Worm (Caenorhabditis elegans): ENCODE results near the gene knl-1.
A peak's percentile ranks its signal among the peaks of the same experiment; 100 is the strongest.

Gene knl-1

ce11 chrIII:8245591-8245990, 4.8 kb upstream of the knl-1 start, which contains the start of gene C02F5.3:
Gene C02F5.3, plus strand, starts transcription at chrIII:8245891.
- TF ChIP-seq mbf-1 (tag; optimal IDR thresholded peaks at IDR 0.05) (no peak), elt-1 (tag; optimal IDR thresholded peaks at IDR 0.05) (no peak), crh-2 (tag; optimal IDR thresholded peaks at IDR 0.05) (no peak), peb-1 (tag; optimal IDR thresholded peaks at IDR 0.05) (no peak), nhr-10 (tag; optimal IDR thresholded peaks at IDR 0.05) (no peak), mdl-1 (tag; optimal IDR thresholded peaks at IDR 0.05) (no peak), dmd-4 (tag; optimal IDR thresholded peaks at IDR 0.05) (no peak), skn-1 (tag; optimal IDR thresholded peaks at IDR 0.05) (no peak), F13H6.1 (tag; optimal IDR thresholded peaks at IDR 0.05) (no peak), ztf-11 (tag; optimal IDR thresholded peaks at IDR 0.05) (no peak), nhr-129 (tag; optimal IDR thresholded peaks at IDR 0.05) (no peak)

- TF ChIP-seq mdl-1 (tag; optimal IDR thresholded peaks at IDR 0.05) (no peak), ztf-4 (tag; optimal IDR thresholded peaks at IDR 0.05) (no peak), nhr-6 (tag; optimal IDR thresholded peaks at IDR 0.05) (no peak), peb-1 (tag; optimal IDR thresholded peaks at IDR 0.05) (no peak), elt-3 (tag; optimal IDR thresholded peaks at IDR 0.05) (no peak), mbf-1 (tag; optimal IDR thresholded peaks at IDR 0.05) (no peak), unc-62 (GFP tag; optimal IDR thresholded peaks at IDR 0.05) (no peak), mab-5 (tag; optimal IDR thresholded peaks at IDR 0.05) (no peak), nhr-10 (tag; optimal IDR thresholded peaks at IDR 0.05) (no peak), lin-11 (tag; optimal IDR thresholded peaks at IDR 0.05) (no peak), sma-3 (GFP tag; optimal IDR thresholded peaks at IDR 0.05) (no peak), ztf-11 (tag; optimal IDR thresholded peaks at IDR 0.05) (no peak), nhr-77 (tag; optimal IDR thresholded peaks at IDR 0.05) (no peak), unc-55 (GFP tag; optimal IDR thresholded peaks at IDR 0.05) (no peak), ztf-1 (GFP tag; conservative IDR thresholded peaks at IDR 0.05) (no peak), F13H6.1 (tag; optimal IDR thresholded peaks at IDR 0.05) (no peak), nhr-21 (tag; optimal IDR thresholded peaks at IDR 0.05) (no peak), nhr-12 (tag; optimal IDR thresholded peaks at IDR 0.05) (no peak), nhr-25 (tag; optimal IDR thresholded peaks at IDR 0.05) (no peak)
These were observed 3.4 kb upstream of the knl-1 start, which contains the start of gene C02F5.13 for ce11 chrIII:8247051-8247450. Gene C02F5.13, plus strand, starts transcription at chrIII:8247351.

ce11 chrIII:8249381-8249780, 1.1 kb upstream of the knl-1 start, which contains the start of the genes C02F5.10 and C02F5.2:
Gene C02F5.10, minus strand, starts transcription at chrIII:8249481.
Gene C02F5.2, plus strand, starts transcription at chrIII:8249619.
- no peak for TF ChIP-seq unc-55 (GFP tag; optimal IDR thresholded peaks at IDR 0.05)
- TF ChIP-seq F13H6.1 (tag; optimal IDR thresholded peaks at IDR 0.05) = no peak
- no peak for TF ChIP-seq unc-62 (GFP tag; optimal IDR thresholded peaks at IDR 0.05)
- TF ChIP-seq crh-2 (tag; optimal IDR thresholded peaks at IDR 0.05) = no peak
- no peak for TF ChIP-seq lin-11 (tag; optimal IDR thresholded peaks at IDR 0.05)
- no peak for TF ChIP-seq peb-1 (tag; optimal IDR thresholded peaks at IDR 0.05)
- TF ChIP-seq ceh-16 (tag; optimal IDR thresholded peaks at IDR 0.05) = no peak
- TF ChIP-seq fos-1 (tag; optimal IDR thresholded peaks at IDR 0.05) = no peak
- TF ChIP-seq ceh-82 (tag; optimal IDR thresholded peaks at IDR 0.05) = no peak
- no peak for TF ChIP-seq sem-4 (tag; optimal IDR thresholded peaks at IDR 0.05)
- no peak for TF ChIP-seq nhr-6 (tag; optimal IDR thresholded peaks at IDR 0.05)
- no peak for TF ChIP-seq nhr-23 (tag; optimal IDR thresholded peaks at IDR 0.05)

- TF ChIP-seq ama-1 (optimal IDR thresholded peaks at IDR 0.05) = no peak
- no peak for TF ChIP-seq C34F6.9 (tag; optimal IDR thresholded peaks at IDR 0.05)
- no peak for TF ChIP-seq unc-39 (tag; optimal IDR thresholded peaks at IDR 0.05)
- TF ChIP-seq F13H6.1 (tag; optimal IDR thresholded peaks at IDR 0.05) = no peak
- TF ChIP-seq snpc-4 (tag; optimal IDR thresholded peaks at IDR 0.05) = no peak
- peak; percentile 81 for TF ChIP-seq unc-55 (GFP tag; optimal IDR thresholded peaks at IDR 0.05)
- no peak for TF ChIP-seq nhr-25 (tag; optimal IDR thresholded peaks at IDR 0.05)
- no peak for TF ChIP-seq nhr-23 (tag; optimal IDR thresholded peaks at IDR 0.05)
These were observed 4.5 kb downstream of the knl-1 start, which contains the start of gene F09G8.5 for ce11 chrIII:8254938-8255337. Gene F09G8.5, plus strand, starts transcription at chrIII:8254975.

- TF ChIP-seq nhr-25 (tag; optimal IDR thresholded peaks at IDR 0.05) (no peak), lin-39 (tag; optimal IDR thresholded peaks at IDR 0.05) (no peak), ceh-16 (tag; optimal IDR thresholded peaks at IDR 0.05) (no peak), ama-1 (optimal IDR thresholded peaks at IDR 0.05) (no peak), nhr-77 (tag; optimal IDR thresholded peaks at IDR 0.05) (no peak), sem-4 (tag; optimal IDR thresholded peaks at IDR 0.05) (no peak), C34F6.9 (tag; optimal IDR thresholded peaks at IDR 0.05) (no peak), ztf-11 (tag; optimal IDR thresholded peaks at IDR 0.05) (no peak), aly-2 (tag; optimal IDR thresholded peaks at IDR 0.05) (no peak)
These were observed 7.6 kb downstream of the knl-1 start, which contains the start of gene ncr-2 for ce11 chrIII:8258045-8258444. Gene ncr-2, plus strand, starts transcription at chrIII:8258345.

All from whole organism, L2 larva.